Fruit fly (Drosophila melanogaster): ENCODE results near the gene CG7362.
A peak's percentile ranks its signal among the peaks of the same experiment; 100 is the strongest.

CG7362 gene

DNA sequence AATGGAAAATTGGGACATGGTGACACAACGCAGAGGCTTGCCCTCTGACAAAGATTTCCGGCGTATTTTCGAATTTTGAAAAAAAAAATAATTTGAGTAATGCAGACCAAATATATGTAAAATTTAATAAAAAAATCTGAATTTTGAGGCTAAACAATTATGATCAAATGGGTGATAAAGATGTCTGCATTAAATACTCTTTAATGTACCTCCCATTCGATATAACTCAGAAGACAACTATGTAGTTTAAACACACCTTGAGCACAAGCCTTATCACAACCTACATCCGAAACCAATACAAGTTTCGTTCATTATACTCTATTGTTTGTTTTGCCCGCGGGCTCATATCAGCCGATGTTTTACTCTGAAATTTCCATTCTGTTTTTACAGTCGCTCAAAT lies at the start of gene CG7362:
TSS of gene CG7362 (minus strand) at position 101 of the 400 bp plus-strand sequence.
- TF ChIP-seq fd96Ca (GFP tag; IDR thresholded peaks at IDR 0.05), result no peak
- no peak for TF ChIP-seq Snoo (tag; optimal IDR thresholded peaks at IDR 0.05)
- TF ChIP-seq CG17806 (tag; optimal IDR thresholded peaks at IDR 0.05), result no peak
- no peak for TF ChIP-seq CG12605 (GFP tag; IDR thresholded peaks at IDR 0.05)
- TF ChIP-seq EcR (GFP tag; optimal IDR thresholded peaks at IDR 0.05), result no peak
- TF ChIP-seq D1 (tag; optimal IDR thresholded peaks at IDR 0.05), result no peak

DNA sequence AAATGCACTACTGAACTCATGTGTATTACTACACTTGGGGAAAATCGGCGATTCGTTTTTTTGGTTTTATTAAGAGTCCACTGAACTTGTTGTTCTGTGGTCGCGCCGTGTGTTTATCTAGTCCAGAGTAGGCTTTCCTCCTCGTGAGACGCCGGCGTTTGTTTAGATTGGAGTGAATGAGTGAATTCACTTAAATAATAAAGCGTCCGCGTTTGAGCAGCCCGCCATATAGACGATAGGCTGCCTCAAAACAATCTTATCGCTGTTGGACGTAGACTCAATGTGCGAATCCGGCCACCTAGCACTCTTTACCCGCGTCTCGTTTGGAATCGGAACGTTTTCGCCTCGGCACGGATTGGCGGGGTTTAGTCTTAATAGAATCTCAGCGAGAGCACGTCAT lies 47.1 kb upstream of the CG7362 start, which contains the start of gene CG14857:
TSS of gene CG14857 (plus strand) at position 367 of the 400 bp plus-strand sequence.
- no peak for TF ChIP-seq CG10348 (GFP tag; IDR thresholded peaks at IDR 0.05)
- TF ChIP-seq CG12605 (GFP tag; IDR thresholded peaks at IDR 0.05), result no peak

DNA sequence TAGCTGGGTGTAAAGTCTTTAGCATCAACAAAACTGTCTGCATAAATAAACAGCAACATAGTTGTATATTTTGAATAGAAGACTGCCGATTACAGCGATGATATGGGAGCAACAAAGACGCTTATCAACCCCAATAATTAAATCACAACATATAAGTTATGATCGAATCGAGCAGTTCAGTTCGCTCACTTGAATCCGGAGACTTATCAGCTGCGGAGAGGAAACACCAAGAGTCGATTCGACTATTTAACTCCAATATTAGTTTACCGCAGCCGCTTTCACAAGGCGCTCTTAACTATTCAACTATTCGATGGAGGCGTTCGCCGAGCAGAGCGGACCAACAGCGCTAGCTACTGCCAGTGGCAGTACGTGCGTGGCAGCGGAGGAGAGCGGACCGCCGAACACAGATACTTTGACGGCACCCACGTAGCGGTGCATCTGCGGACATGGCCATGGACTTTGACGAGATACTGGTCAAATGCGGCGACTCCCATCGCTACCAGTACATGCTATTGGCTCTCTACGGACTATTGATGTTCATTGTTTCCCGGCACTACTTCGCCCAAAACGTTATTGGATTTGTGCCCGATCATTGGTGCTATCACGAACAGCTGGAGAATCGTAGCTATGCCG lies 44.5 kb upstream of the CG7362 start, which contains the start of gene CG14856:
TSS of gene CG14856 (plus strand) at position 361 of the 633 bp plus-strand sequence.
- no peak for TF ChIP-seq CG8301 (tag; optimal IDR thresholded peaks at IDR 0.05)
- peak; percentile 10; the same call in 1 of the 2 replicates for TF ChIP-seq CG32121 (GFP tag; IDR thresholded peaks at IDR 0.05)
- TF ChIP-seq CG15710 (tag; optimal IDR thresholded peaks at IDR 0.05), result no peak
- TF ChIP-seq CG9948 (tag; optimal IDR thresholded peaks at IDR 0.05), result no peak

DNA sequence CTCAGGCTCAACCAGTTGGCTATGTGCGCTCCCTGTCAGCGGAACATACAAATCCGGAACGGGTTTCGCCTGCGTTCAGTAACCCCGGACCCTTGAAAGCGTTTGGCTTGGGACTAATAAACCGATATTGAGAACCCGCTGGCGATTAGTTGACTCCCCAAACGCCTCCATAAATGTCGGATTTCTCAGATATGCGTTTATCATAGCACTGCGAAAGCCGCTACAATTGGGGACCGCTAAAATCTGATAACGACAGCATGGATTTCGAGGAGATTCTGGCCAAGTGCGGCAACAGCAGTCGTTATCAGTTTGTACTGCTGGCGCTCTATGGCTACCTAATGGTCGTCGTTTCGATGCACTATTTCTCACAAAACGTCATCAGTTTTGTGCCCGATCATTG lies 42.0 kb upstream of the CG7362 start, which contains the start of gene CG14855:
TSS of gene CG14855 (plus strand) at position 12 of the 400 bp plus-strand sequence.
- TF ChIP-seq CG8159 (tag; optimal IDR thresholded peaks at IDR 0.05), result no peak
- TF ChIP-seq EcR (GFP tag; optimal IDR thresholded peaks at IDR 0.05), result peak; percentile 47

DNA sequence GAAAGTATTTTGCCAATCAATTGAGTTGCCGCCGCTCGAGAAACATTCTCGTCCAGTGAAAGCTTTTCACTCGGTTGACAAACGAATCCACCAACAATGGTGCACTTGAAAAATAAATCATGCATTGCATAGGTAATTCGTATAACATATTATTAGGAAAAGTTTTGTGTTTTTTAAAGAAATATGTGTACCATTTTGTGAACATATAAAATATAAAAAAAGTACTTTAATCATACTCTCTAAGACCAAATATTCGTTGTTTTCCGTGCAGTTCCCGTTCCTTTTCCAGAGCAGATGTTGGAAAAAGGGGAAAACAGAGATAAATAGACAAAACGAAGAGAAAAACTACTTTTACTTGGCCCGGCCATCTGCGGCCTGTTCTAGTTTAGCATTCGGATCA lies 32.4 kb upstream of the CG7362 start:
- TF ChIP-seq CG15710 (tag; optimal IDR thresholded peaks at IDR 0.05), result no peak
- TF ChIP-seq rn (GFP tag; IDR thresholded peaks at IDR 0.05), result no peak
- TF ChIP-seq Pif1A (GFP tag; optimal IDR thresholded peaks at IDR 0.05), result no peak
- no peak for TF ChIP-seq fd96Ca (GFP tag; IDR thresholded peaks at IDR 0.05)
- no peak for TF ChIP-seq CG14655 (GFP tag; optimal IDR thresholded peaks at IDR 0.05)
- no peak for TF ChIP-seq EcR (GFP tag; optimal IDR thresholded peaks at IDR 0.05)
- TF ChIP-seq CG32121 (GFP tag; IDR thresholded peaks at IDR 0.05), result no peak
- no peak for TF ChIP-seq CG8301 (tag; optimal IDR thresholded peaks at IDR 0.05)
- TF ChIP-seq CG8159 (tag; optimal IDR thresholded peaks at IDR 0.05), result no peak
- TF ChIP-seq Snoo (tag; optimal IDR thresholded peaks at IDR 0.05), result no peak
- no peak for TF ChIP-seq Ets98B (GFP tag; IDR thresholded peaks at IDR 0.05)
- TF ChIP-seq CG17806 (tag; optimal IDR thresholded peaks at IDR 0.05), result no peak
- no peak for TF ChIP-seq Pif1B (GFP tag; optimal IDR thresholded peaks at IDR 0.05)
- TF ChIP-seq CG34367 (tag; optimal IDR thresholded peaks at IDR 0.05), result no peak

DNA sequence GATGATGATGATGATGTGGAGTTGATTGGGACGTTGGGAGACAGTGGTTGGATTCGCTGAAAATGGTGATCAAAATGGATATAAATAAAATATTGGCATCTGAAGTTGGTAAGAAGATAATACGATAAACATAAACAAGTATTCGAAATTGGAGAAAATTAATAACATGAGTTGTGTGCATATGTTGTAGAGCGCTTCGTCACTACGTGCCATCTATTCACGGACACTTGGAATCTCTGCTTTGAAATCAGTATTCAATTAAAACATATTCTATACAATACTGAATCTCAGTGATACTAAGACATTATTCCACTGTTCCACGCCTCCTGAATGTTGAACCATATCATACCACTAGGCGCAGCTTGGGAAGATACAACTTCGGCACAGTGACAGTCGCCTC lies 31.1 kb upstream of the CG7362 start:
- TF ChIP-seq CG9948 (tag; optimal IDR thresholded peaks at IDR 0.05), result no peak
- TF ChIP-seq gl (tag; optimal IDR thresholded peaks at IDR 0.05), result no peak
- TF ChIP-seq EcR (GFP tag; optimal IDR thresholded peaks at IDR 0.05), result no peak
- TF ChIP-seq CG14655 (GFP tag; optimal IDR thresholded peaks at IDR 0.05), result peak; percentile 48
- TF ChIP-seq Ets98B (GFP tag; IDR thresholded peaks at IDR 0.05), result no peak
- peak; percentile 17 for TF ChIP-seq CG8301 (tag; optimal IDR thresholded peaks at IDR 0.05)
- no peak for TF ChIP-seq D1 (tag; optimal IDR thresholded peaks at IDR 0.05)
- no peak for TF ChIP-seq Pif1B (GFP tag; optimal IDR thresholded peaks at IDR 0.05)
- TF ChIP-seq fd96Ca (GFP tag; IDR thresholded peaks at IDR 0.05), result no peak
- TF ChIP-seq CG4496 (GFP tag; IDR thresholded peaks at IDR 0.05), result peak; percentile 16; the same call in 1 of the 3 replicates

DNA sequence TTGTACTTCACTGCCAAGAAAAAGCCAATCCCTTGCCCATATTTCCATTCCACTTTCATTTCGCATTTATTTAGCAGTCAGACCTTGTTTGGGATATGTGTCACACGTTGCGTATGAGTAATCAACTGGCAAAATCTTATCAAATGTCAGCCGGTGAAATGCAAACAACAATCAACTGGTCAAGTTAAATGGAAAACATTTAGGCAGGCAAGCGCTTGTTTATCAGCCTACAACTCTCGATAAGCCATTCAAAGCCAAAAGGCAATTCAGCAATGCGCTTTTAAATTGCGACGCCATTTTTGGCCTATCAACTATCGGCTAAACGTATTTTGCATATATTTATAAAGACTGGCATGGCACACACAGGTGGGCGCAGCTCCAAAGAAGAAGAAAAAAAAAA lies 26.5 kb upstream of the CG7362 start:
- TF ChIP-seq D1 (tag; optimal IDR thresholded peaks at IDR 0.05), result no peak
- no peak for TF ChIP-seq Ets98B (GFP tag; IDR thresholded peaks at IDR 0.05)
- TF ChIP-seq Pif1A (GFP tag; optimal IDR thresholded peaks at IDR 0.05), result no peak
- TF ChIP-seq CG8301 (tag; optimal IDR thresholded peaks at IDR 0.05), result no peak
- TF ChIP-seq gl (tag; optimal IDR thresholded peaks at IDR 0.05), result no peak
- no peak for TF ChIP-seq Snoo (tag; optimal IDR thresholded peaks at IDR 0.05)
- TF ChIP-seq CG34367 (tag; optimal IDR thresholded peaks at IDR 0.05), result no peak
- no peak for TF ChIP-seq CG9948 (tag; optimal IDR thresholded peaks at IDR 0.05)
- no peak for TF ChIP-seq CG12605 (GFP tag; IDR thresholded peaks at IDR 0.05)

DNA sequence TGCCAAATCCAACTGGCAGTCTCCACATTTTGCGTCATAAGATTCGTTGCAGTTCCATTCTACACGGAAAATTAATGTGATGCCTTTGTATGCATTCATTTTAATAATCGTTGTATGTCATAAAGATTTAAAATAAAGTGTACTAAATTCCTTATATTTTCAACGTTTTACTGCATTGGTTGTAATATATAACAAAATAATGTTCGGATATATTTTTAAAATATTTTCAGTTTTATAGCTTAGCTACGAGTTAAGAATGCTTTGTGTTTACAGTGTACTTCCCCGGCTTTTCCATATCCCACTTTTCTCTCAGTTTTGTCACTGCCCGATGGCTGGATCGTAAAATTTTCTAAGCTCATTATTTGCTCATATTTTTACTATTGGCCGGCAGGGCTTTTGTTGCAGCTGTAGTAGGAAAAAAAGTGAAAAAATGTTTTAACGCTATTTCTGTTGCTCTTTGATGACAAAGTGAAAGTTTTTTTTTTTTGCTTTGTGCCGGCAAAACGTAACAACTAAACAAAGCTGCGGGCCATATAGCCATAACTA lies 25.5 kb upstream of the CG7362 start:
- TF ChIP-seq CG14655 (GFP tag; optimal IDR thresholded peaks at IDR 0.05) (peak; percentile 16), CG8301 (tag; optimal IDR thresholded peaks at IDR 0.05) (peak; percentile 20), Ets98B (GFP tag; IDR thresholded peaks at IDR 0.05) (no peak), CG34367 (tag; optimal IDR thresholded peaks at IDR 0.05) (no peak), CG32121 (GFP tag; IDR thresholded peaks at IDR 0.05) (no peak), CG15710 (tag; optimal IDR thresholded peaks at IDR 0.05) (no peak), CG9948 (tag; optimal IDR thresholded peaks at IDR 0.05) (no peak)

Data from whole organism, pupa.